Worm (Caenorhabditis elegans) whole organism, young adult: ENCODE measurements around the gene col-109.

Experiments
- B0035.1 ChIP-seq: sonication (generic microtip); optimal IDR thresholded peaks from 2 replicates; lab custom pipeline; 2016; ENCODE audit warnings: missing genetic modification characterization, mild to moderate bottlenecking, missing compliant biosample characterization, missing genotype, missing genetic modification reagents
- attf-3 ChIP-seq: fragments of 200-800 bp; sonication (Bioruptor generic); conservative IDR thresholded peaks from 2 replicates; pipeline ENCODE4 v1.3.6; 2022; ENCODE audit warnings: missing genetic modification reagents, missing genetic modification characterization, missing compliant biosample characterization
- efl-1 ChIP-seq: fragments of 150-350 bp; optimal IDR thresholded peaks from 2 replicates; lab custom pipeline; 2014; ENCODE audit warnings: missing biosample characterization, missing genetic modification reagents, missing genetic modification characterization
- him-1 ChIP-seq: sonication (generic microtip); optimal IDR thresholded peaks from 2 replicates; lab custom pipeline; 2016; ENCODE audit warnings: missing genotype, missing genetic modification reagents, missing genetic modification characterization, missing compliant biosample characterization
- snpc-4 ChIP-seq, 5 experiments: fragments of 150-350 bp in 1 of 5; sonication (generic microtip) in 4 of 5; optimal IDR thresholded peaks; 2 replicates each; lab custom pipeline; 2014 to 2018; ENCODE audit warnings: missing genetic modification characterization in 5 of 5, missing biosample characterization in 3 of 5, antibody characterized with exemption in 2 of 5, mild to moderate bottlenecking in 2 of 5, missing compliant biosample characterization in 2 of 5, missing genotype in 2 of 5, moderate library complexity in 2 of 5, missing genetic modification reagents in 1 of 5

DNA sequence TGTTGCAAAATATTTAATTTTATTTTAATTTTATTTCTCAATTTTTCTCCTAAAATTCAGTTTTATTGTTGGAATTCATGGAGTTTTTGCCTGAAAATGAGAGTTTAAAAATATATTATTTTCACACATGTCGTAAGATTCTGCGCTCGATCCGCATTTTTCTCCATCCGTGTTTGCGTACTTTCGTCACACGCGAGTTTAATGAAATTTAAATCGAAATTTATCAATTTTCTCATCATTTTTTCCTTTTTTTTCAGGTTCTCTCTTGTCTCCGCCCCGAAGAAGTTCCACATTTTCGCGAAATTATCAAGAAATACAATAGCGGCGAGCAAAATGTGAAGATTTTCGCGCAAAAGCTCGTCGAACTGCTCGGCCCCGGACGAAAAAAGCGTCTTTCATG lies 26.4 kb upstream of the col-109 start:
- TF ChIP-seq attf-3 (GFP tag; lab: Robert Waterston, UW) (no peak), efl-1 (no peak), snpc-4 (GFP tag; optimal IDR thresholded peaks at IDR 0.05; lab: Kevin White, UChicago) (no peak), snpc-4 (tag; optimal IDR thresholded peaks at IDR 0.05; lab: Kevin White, UChicago) (no peak), B0035.1 (tag; lab: Kevin White, UChicago) (no peak), him-1 (tag; lab: Kevin White, UChicago) (no peak)
